Worm (Caenorhabditis elegans) whole organism, young adult: Measurements from ENCODE around the gene set-21.

ENCODE experiments used
- B0035.1 ChIP-seq: sonication (generic microtip); optimal IDR thresholded peaks from 2 replicates; lab custom pipeline; 2016; ENCODE audit warnings: missing genetic modification characterization, mild to moderate bottlenecking, missing compliant biosample characterization, missing genotype, missing genetic modification reagents
- C06A6.2 ChIP-seq: fragments of 200-800 bp; sonication (Bioruptor generic); conservative IDR thresholded peaks from 2 replicates; pipeline ENCODE4 v1.3.6; 2022; ENCODE audit warnings: missing genetic modification characterization, missing compliant biosample characterization
- K12H6.12 ChIP-seq: fragments of 200-800 bp; sonication (Bioruptor generic); optimal IDR thresholded peaks from 2 replicates; lab custom pipeline; 2018; ENCODE audit warnings: mild to moderate bottlenecking, missing genetic modification characterization, missing compliant biosample characterization
- akir-1 ChIP-seq: fragments of 200-800 bp; sonication (Bioruptor generic); optimal IDR thresholded peaks from 2 replicates; lab custom pipeline; 2018; ENCODE audit warnings: mild to moderate bottlenecking, missing genetic modification characterization, moderate library complexity, missing compliant biosample characterization
- ama-1 ChIP-seq, 3 experiments: fragments of 150-350 bp in 1 of 3; sonication (generic microtip) in 2 of 3; optimal IDR thresholded peaks; 2 replicates each; lab custom pipeline; 2014 to 2018; ENCODE audit warnings: missing biosample characterization in 2 of 3, missing genetic modification characterization in 2 of 3, missing genetic modification reagents in 2 of 3
- cebp-2 ChIP-seq: fragments of 200-800 bp; sonication (Bioruptor generic); IDR thresholded peaks from 2 replicates; pipeline ENCODE4 v1.3.6; 2022; ENCODE audit warnings: missing genetic modification characterization, missing compliant biosample characterization
- ets-4 ChIP-seq: fragments of 200-800 bp; sonication (Bioruptor generic); optimal IDR thresholded peaks from 2 replicates; lab custom pipeline; 2018; ENCODE audit warnings: mild to moderate bottlenecking, missing genetic modification characterization, missing compliant biosample characterization
- sdz-38 ChIP-seq: sonication (generic microtip); optimal IDR thresholded peaks from 2 replicates; lab custom pipeline; 2016; ENCODE audit warnings: missing genotype, missing genetic modification characterization, missing compliant biosample characterization
- unc-130 ChIP-seq: sonication (generic microtip); optimal IDR thresholded peaks from 2 replicates; lab custom pipeline; 2016; ENCODE audit warnings: missing genetic modification reagents, missing genetic modification characterization, missing compliant biosample characterization
- ztf-25 ChIP-seq: fragments of 200-800 bp; sonication (Bioruptor generic); IDR thresholded peaks from 2 replicates; pipeline ENCODE4 v1.3.6; 2022; ENCODE audit warnings: missing genetic modification reagents, missing genetic modification characterization, missing compliant biosample characterization
- ztf-26 ChIP-seq: sonication (generic microtip); optimal IDR thresholded peaks from 2 replicates; lab custom pipeline; 2017; ENCODE audit warnings: missing genetic modification characterization, missing compliant biosample characterization

DNA sequence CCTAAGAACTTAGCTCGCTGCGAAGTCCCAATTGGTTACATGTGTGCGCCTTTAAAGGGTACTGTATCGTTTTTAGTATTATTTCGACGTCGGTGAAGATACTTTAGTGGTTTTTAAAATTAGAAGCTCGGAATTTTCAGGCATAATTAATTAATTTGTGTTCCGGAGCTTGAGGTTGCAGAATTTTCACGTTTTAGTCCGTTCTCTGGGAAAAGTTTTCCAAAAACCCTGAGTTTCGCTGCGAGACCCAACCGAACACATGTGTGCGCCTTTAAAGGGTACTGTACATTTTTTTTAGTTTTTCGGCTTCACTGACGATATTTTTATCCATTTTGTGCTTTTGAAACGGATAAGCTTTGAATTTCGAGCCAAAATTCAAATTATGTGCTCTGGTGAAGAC, 2.8 kb downstream of the set-21 start:
- no peak for TF ChIP-seq ama-1 (optimal IDR thresholded peaks at IDR 0.05; lab: Kevin White, UChicago)
- TF ChIP-seq ama-1 (GFP tag; optimal IDR thresholded peaks at IDR 0.05; lab: Kevin White, UChicago), result no peak
- no peak for TF ChIP-seq cebp-2 (GFP tag; lab: Robert Waterston, UW)
- TF ChIP-seq akir-1 (GFP tag; lab: Kevin White, UChicago), result no peak
- no peak for TF ChIP-seq ets-4 (GFP tag; lab: Kevin White, UChicago)
- TF ChIP-seq ztf-26 (tag; lab: Kevin White, UChicago), result no peak
- TF ChIP-seq ztf-25 (GFP tag; lab: Robert Waterston, UW), result no peak
- TF ChIP-seq unc-130 (GFP tag; lab: Kevin White, UChicago), result no peak
- TF ChIP-seq sdz-38, result no peak
- TF ChIP-seq C06A6.2, result no peak
- no peak for TF ChIP-seq K12H6.12 (tag; lab: Kevin White, UChicago)
- TF ChIP-seq B0035.1 (tag; lab: Kevin White, UChicago), result no peak
